Fruit fly (Drosophila melanogaster) whole organism, pupa: ENCODE data around the gene CG31098.

Source experiments
- CG10348 ChIP-seq: fragments of 200-800 bp; sonication (Bioruptor generic); IDR thresholded peaks from 2 replicates; pipeline ENCODE4 v1.3.6; 2022; ENCODE audit warnings: missing biosample characterization, missing genetic modification characterization
- CG12605 ChIP-seq: fragments of 200-800 bp; sonication (Bioruptor generic); IDR thresholded peaks from 2 replicates; pipeline ENCODE4 v1.3.6; 2022; ENCODE audit warnings: missing biosample characterization, missing genetic modification characterization
- CG13204 ChIP-seq: fragments of 200-800 bp; sonication (Bioruptor generic); optimal IDR thresholded peaks from 2 replicates; lab custom pipeline; 2018; ENCODE audit warnings: missing biosample characterization, mild to moderate bottlenecking, missing genetic modification characterization, moderate library complexity
- CG14655 ChIP-seq: fragments of 200-800 bp; sonication (Bioruptor generic); optimal IDR thresholded peaks from 3 replicates; lab custom pipeline; 2017; ENCODE audit warnings: mild to moderate bottlenecking, missing biosample characterization, missing genetic modification reagents, missing genetic modification characterization
- CG15710 ChIP-seq: fragments of 200-800 bp; sonication (Bioruptor generic); optimal IDR thresholded peaks from 2 replicates; lab custom pipeline; 2018; ENCODE audit warnings: missing biosample characterization, mild to moderate bottlenecking, missing genetic modification characterization, moderate library complexity
- CG17806 ChIP-seq: fragments of 200-800 bp; sonication (Bioruptor generic); optimal IDR thresholded peaks from 2 replicates; lab custom pipeline; 2018; ENCODE audit warnings: missing biosample characterization, mild to moderate bottlenecking, missing genetic modification characterization, moderate library complexity
- CG32121 ChIP-seq: fragments of 200-800 bp; sonication (Bioruptor generic); IDR thresholded peaks from 2 replicates; pipeline ENCODE4 v1.3.6; 2022; ENCODE audit warnings: missing biosample characterization, missing genetic modification characterization
- CG34367 ChIP-seq: fragments of 200-800 bp; sonication (Bioruptor generic); optimal IDR thresholded peaks from 2 replicates; lab custom pipeline; 2018; ENCODE audit warnings: missing biosample characterization, mild to moderate bottlenecking, missing genetic modification characterization
- CG4496 ChIP-seq: fragments of 200-800 bp; sonication (Bioruptor generic); IDR thresholded peaks from 3 replicates; pipeline ENCODE4 v1.3.6; 2022; ENCODE audit warnings: missing biosample characterization, missing genetic modification characterization
- CG8159 ChIP-seq: fragments of 200-800 bp; sonication (Bioruptor generic); optimal IDR thresholded peaks from 3 replicates; lab custom pipeline; 2018; ENCODE audit warnings: missing biosample characterization, mild to moderate bottlenecking, missing genetic modification characterization, moderate library complexity
- CG8301 ChIP-seq: fragments of 200-800 bp; sonication (Bioruptor generic); optimal IDR thresholded peaks from 2 replicates; lab custom pipeline; 2018; ENCODE audit warnings: missing biosample characterization, mild to moderate bottlenecking, missing genetic modification characterization
- CG9948 ChIP-seq: fragments of 200-800 bp; sonication (Bioruptor generic); optimal IDR thresholded peaks from 2 replicates; lab custom pipeline; 2018; ENCODE audit warnings: missing biosample characterization, mild to moderate bottlenecking, missing genetic modification characterization, moderate library complexity
- D1 ChIP-seq: fragments of 200-800 bp; sonication (Bioruptor generic); optimal IDR thresholded peaks from 2 replicates; lab custom pipeline; 2018; ENCODE audit warnings: missing biosample characterization, mild to moderate bottlenecking, missing genetic modification characterization, moderate library complexity
- EcR ChIP-seq: fragments of 200-800 bp; sonication (Bioruptor generic); optimal IDR thresholded peaks from 3 replicates; lab custom pipeline; 2019; ENCODE audit warnings: missing biosample characterization, missing genetic modification characterization, mild to moderate bottlenecking, moderate library complexity, missing genetic modification reagents
- Ets98B ChIP-seq: fragments of 200-800 bp; sonication (Bioruptor generic); IDR thresholded peaks from 2 replicates; pipeline ENCODE4 v1.3.6; 2022; ENCODE audit warnings: missing biosample characterization, missing genetic modification characterization
- Pif1A ChIP-seq: fragments of 200-800 bp; sonication (Bioruptor generic); optimal IDR thresholded peaks from 3 replicates; lab custom pipeline; 2016; ENCODE audit warnings: missing biosample characterization, missing genetic modification characterization
- Pif1B ChIP-seq: fragments of 200-800 bp; sonication (Bioruptor generic); optimal IDR thresholded peaks from 3 replicates; lab custom pipeline; 2016; ENCODE audit warnings: missing biosample characterization, missing genetic modification characterization
- Snoo ChIP-seq: fragments of 200-800 bp; sonication (Bioruptor generic); optimal IDR thresholded peaks from 3 replicates; lab custom pipeline; 2017; ENCODE audit warnings: missing biosample characterization, mild to moderate bottlenecking, missing genetic modification characterization, inconsistent platforms
- fd96Ca ChIP-seq: fragments of 200-800 bp; sonication (Bioruptor generic); IDR thresholded peaks from 3 replicates; pipeline ENCODE4 v1.3.6; 2022; ENCODE audit warnings: missing biosample characterization, missing genetic modification characterization
- gl ChIP-seq: fragments of 200-800 bp; sonication (Bioruptor generic); optimal IDR thresholded peaks from 2 replicates; lab custom pipeline; 2018; ENCODE audit warnings: missing biosample characterization, mild to moderate bottlenecking, missing genetic modification characterization
- rn ChIP-seq: fragments of 200-800 bp; sonication (Bioruptor generic); IDR thresholded peaks from 2 replicates; pipeline ENCODE4 v1.3.6; 2022; ENCODE audit warnings: missing biosample characterization, missing genetic modification characterization

Gene CG31098

dm6 chr3R:25292864-25293284 lies at the start of gene CG31098:
CG31098 (minus strand) TSS chr3R:25292977.
- TF ChIP-seq CG8301 (tag; lab: Kevin White, UChicago) (no peak), CG12605 (GFP tag; lab: Robert Waterston, UW) (no peak), Pif1A (GFP tag; lab: Kevin White, UChicago) (peak; percentile 10), Pif1B (GFP tag; lab: Kevin White, UChicago) (peak; percentile 37)

- no peak for TF ChIP-seq EcR (GFP tag; lab: Kevin White, UChicago)
- TF ChIP-seq Pif1A (GFP tag; lab: Kevin White, UChicago), result no peak
- no peak for TF ChIP-seq Snoo (tag; lab: Kevin White, UChicago)
- TF ChIP-seq CG12605 (GFP tag; lab: Robert Waterston, UW), result no peak
These were observed 47.2 kb upstream of the CG31098 start, which contains the start of gene rha for dm6 chr3R:25339952-25340351. rha (plus strand) TSS chr3R:25340252.

- no peak for TF ChIP-seq fd96Ca (GFP tag; lab: Robert Waterston, UW)
- TF ChIP-seq rn (GFP tag; lab: Robert Waterston, UW), result no peak
- TF ChIP-seq CG10348 (GFP tag; lab: Robert Waterston, UW), result no peak
- TF ChIP-seq CG17806 (tag; lab: Kevin White, UChicago), result no peak
- no peak for TF ChIP-seq Ets98B (GFP tag; lab: Robert Waterston, UW)
- TF ChIP-seq CG15710 (tag; lab: Kevin White, UChicago), result no peak
- TF ChIP-seq CG14655 (GFP tag; lab: Kevin White, UChicago), result no peak
- no peak for TF ChIP-seq CG34367 (tag; lab: Kevin White, UChicago)
- TF ChIP-seq Snoo (tag; lab: Kevin White, UChicago), result no peak
- TF ChIP-seq Pif1B (GFP tag; lab: Kevin White, UChicago), result no peak
- TF ChIP-seq CG12605 (GFP tag; lab: Robert Waterston, UW), result no peak
These were observed 42.3 kb upstream of the CG31098 start, which contains the start of the genes CG10669 and CG11902 for dm6 chr3R:25335065-25335464. CG10669 (minus strand) TSS chr3R:25335243. CG11902 (plus strand) TSS chr3R:25335257.

- no peak for TF ChIP-seq CG17806 (tag; lab: Kevin White, UChicago)
- TF ChIP-seq CG9948 (tag; lab: Kevin White, UChicago), result no peak
- no peak for TF ChIP-seq EcR (GFP tag; lab: Kevin White, UChicago)
These were observed 38.3 kb upstream of the CG31098 start, which contains the start of gene CHKov2 for dm6 chr3R:25331103-25331502. CHKov2 (minus strand) TSS chr3R:25331203.

- no peak for TF ChIP-seq D1
- no peak for TF ChIP-seq fd96Ca (GFP tag; lab: Robert Waterston, UW)
- no peak for TF ChIP-seq CG13204 (GFP tag; lab: Kevin White, UChicago)
- TF ChIP-seq CG8159 (tag; lab: Kevin White, UChicago), result no peak
- TF ChIP-seq CG10348 (GFP tag; lab: Robert Waterston, UW), result no peak
- TF ChIP-seq CG4496, result peak; percentile 59; the same call in 2 of the 3 replicates
- no peak for TF ChIP-seq CG14655 (GFP tag; lab: Kevin White, UChicago)
- no peak for TF ChIP-seq Pif1A (GFP tag; lab: Kevin White, UChicago)
- TF ChIP-seq CG17806 (tag; lab: Kevin White, UChicago), result no peak
- TF ChIP-seq CG9948 (tag; lab: Kevin White, UChicago), result no peak
- no peak for TF ChIP-seq CG8301 (tag; lab: Kevin White, UChicago)
- no peak for TF ChIP-seq EcR (GFP tag; lab: Kevin White, UChicago)
- 0 out of 2 replicates have a peak, but pooled peaks have one; percentile 20 for TF ChIP-seq CG12605 (GFP tag; lab: Robert Waterston, UW)
- TF ChIP-seq CG34367 (tag; lab: Kevin White, UChicago), result no peak
- TF ChIP-seq Ets98B (GFP tag; lab: Robert Waterston, UW), result peak; percentile 21; the same call in 1 of the 2 replicates
- no peak for TF ChIP-seq Pif1B (GFP tag; lab: Kevin White, UChicago)
- 0 out of 2 replicates have a peak, but pooled peaks have one; percentile 29 for TF ChIP-seq CG32121 (GFP tag; lab: Robert Waterston, UW)
- no peak for TF ChIP-seq gl (tag; lab: Kevin White, UChicago)
- TF ChIP-seq Snoo (tag; lab: Kevin White, UChicago), result no peak
- no peak for TF ChIP-seq rn (GFP tag; lab: Robert Waterston, UW)
- TF ChIP-seq CG15710 (tag; lab: Kevin White, UChicago), result no peak
These were observed 36.3 kb upstream of the CG31098 start, which contains the start of gene CHKov1 for dm6 chr3R:25329079-25329478. CHKov1 (minus strand) TSS chr3R:25329316.

dm6 chr3R:25328540-25328939 lies 35.8 kb upstream of the CG31098 start:
- TF ChIP-seq Ets98B (GFP tag; lab: Robert Waterston, UW) (peak; percentile 47; the same call in 1 of the 2 replicates), CG12605 (GFP tag; lab: Robert Waterston, UW) (0 out of 2 replicates have a peak, but pooled peaks have one; percentile 27)

- TF ChIP-seq Pif1A (GFP tag; lab: Kevin White, UChicago), result no peak
- no peak for TF ChIP-seq CG17806 (tag; lab: Kevin White, UChicago)
- TF ChIP-seq CG14655 (GFP tag; lab: Kevin White, UChicago), result no peak
- TF ChIP-seq Snoo (tag; lab: Kevin White, UChicago), result no peak
- no peak for TF ChIP-seq D1
- TF ChIP-seq CG32121 (GFP tag; lab: Robert Waterston, UW), result no peak
- no peak for TF ChIP-seq Pif1B (GFP tag; lab: Kevin White, UChicago)
- TF ChIP-seq CG10348 (GFP tag; lab: Robert Waterston, UW), result no peak
- TF ChIP-seq gl (tag; lab: Kevin White, UChicago), result no peak
- no peak for TF ChIP-seq EcR (GFP tag; lab: Kevin White, UChicago)
- no peak for TF ChIP-seq CG9948 (tag; lab: Kevin White, UChicago)
- no peak for TF ChIP-seq CG8159 (tag; lab: Kevin White, UChicago)
- TF ChIP-seq CG34367 (tag; lab: Kevin White, UChicago), result no peak
- TF ChIP-seq CG12605 (GFP tag; lab: Robert Waterston, UW), result no peak
- no peak for TF ChIP-seq CG15710 (tag; lab: Kevin White, UChicago)
These were observed 29.9 kb upstream of the CG31098 start, which contains the start of gene CG10562 for dm6 chr3R:25322657-25323056. CG10562 (minus strand) TSS chr3R:25322757.
